Fruit fly (Drosophila melanogaster) whole organism, embryonic: ENCODE measurements around the gene pot.
A peak's percentile ranks its signal among the peaks of the same experiment; 100 is the strongest.

Experiments
- Abd-B ChIP-seq: fragments of 200-800 bp; sonication (Bioruptor generic); optimal IDR thresholded peaks from 2 replicates; lab custom pipeline; 2018; ENCODE audit warnings: missing biosample characterization, mild to moderate bottlenecking, missing genetic modification characterization, moderate library complexity
- Awh ChIP-seq: fragments of 200-800 bp; sonication (Bioruptor generic); IDR thresholded peaks from 2 replicates; pipeline ENCODE4, ENCODE4 v1.3.6; 2022; ENCODE audit warnings: missing biosample characterization, missing genetic modification characterization
- CG10366 ChIP-seq: fragments of 200-800 bp; sonication (Bioruptor generic); IDR thresholded peaks from 2 replicates; pipeline ENCODE4 v1.3.6; 2022; ENCODE audit warnings: missing biosample characterization, missing genetic modification characterization
- CG10565 ChIP-seq: fragments of 200-800 bp; sonication (Bioruptor generic); optimal IDR thresholded peaks from 3 replicates; lab custom pipeline; 2016; ENCODE audit warnings: missing biosample characterization, mild to moderate bottlenecking, missing genetic modification characterization
- CG11456 ChIP-seq: fragments of 200-800 bp; sonication (Bioruptor generic); IDR thresholded peaks from 3 replicates; pipeline ENCODE4 v1.3.6; 2022; ENCODE audit warnings: missing biosample characterization, missing genetic modification characterization
- CG11504 ChIP-seq: fragments of 200-800 bp; sonication (Bioruptor generic); optimal IDR thresholded peaks from 3 replicates; lab custom pipeline; 2019; ENCODE audit warnings: missing biosample characterization, mild to moderate bottlenecking, missing genetic modification characterization, moderate library complexity
- CG11723 ChIP-seq: fragments of 200-800 bp; sonication (Bioruptor generic); optimal IDR thresholded peaks from 2 replicates; lab custom pipeline; 2017; ENCODE audit warnings: missing biosample characterization, mild to moderate bottlenecking, missing genetic modification characterization
- CG12744 ChIP-seq: fragments of 200-800 bp; sonication (Bioruptor generic); optimal IDR thresholded peaks from 2 replicates; lab custom pipeline; 2016; ENCODE audit warnings: missing biosample characterization, missing genetic modification characterization
- CG13424 ChIP-seq: fragments of 200-800 bp; sonication (Bioruptor generic); optimal IDR thresholded peaks from 2 replicates; lab custom pipeline; 2019; ENCODE audit warnings: missing biosample characterization, mild to moderate bottlenecking, missing genetic modification characterization, moderate library complexity
- CG14965 ChIP-seq: fragments of 200-800 bp; sonication (Bioruptor generic); optimal IDR thresholded peaks from 2 replicates; lab custom pipeline; 2016; ENCODE audit warnings: missing biosample characterization, missing genetic modification characterization, borderline replicate concordance
- CG1647 ChIP-seq: fragments of 200-800 bp; sonication (Bioruptor generic); optimal IDR thresholded peaks from 3 replicates; lab custom pipeline; 2016; ENCODE audit warnings: missing biosample characterization, missing genetic modification characterization
- CG16779 ChIP-seq: fragments of 200-800 bp; sonication (Bioruptor generic); IDR thresholded peaks from 2 replicates; pipeline ENCODE4 v1.3.6; 2022; ENCODE audit warnings: missing biosample characterization, missing genetic modification characterization
- CG17359 ChIP-seq: fragments of 200-800 bp; sonication (Bioruptor generic); optimal IDR thresholded peaks from 3 replicates; lab custom pipeline; 2018; ENCODE audit warnings: missing biosample characterization, mild to moderate bottlenecking, missing genetic modification characterization, moderate library complexity
- CG17802 ChIP-seq: fragments of 200-800 bp; sonication (Bioruptor generic); optimal IDR thresholded peaks from 2 replicates; lab custom pipeline; 2018; ENCODE audit warnings: missing biosample characterization, mild to moderate bottlenecking, missing genetic modification characterization, moderate library complexity
- CG1792 ChIP-seq: fragments of 200-800 bp; sonication (Bioruptor generic); optimal IDR thresholded peaks from 2 replicates; lab custom pipeline; 2016; ENCODE audit warnings: missing biosample characterization, missing genetic modification characterization
- CG18764 ChIP-seq: fragments of 200-800 bp; sonication (Bioruptor generic); optimal IDR thresholded peaks from 3 replicates; lab custom pipeline; 2016; ENCODE audit warnings: missing biosample characterization, missing genetic modification characterization
- CG34422 ChIP-seq: fragments of 200-800 bp; sonication (Bioruptor generic); IDR thresholded peaks from 3 replicates; pipeline ENCODE4 v1.3.6; 2022; ENCODE audit warnings: missing biosample characterization, missing genetic modification characterization
- CG42726 ChIP-seq: fragments of 200-800 bp; sonication (Bioruptor generic); IDR thresholded peaks from 2 replicates; pipeline ENCODE4 v1.3.6; 2022; ENCODE audit warnings: missing biosample characterization, missing genetic modification characterization; ENCODE audit not compliant: partially characterized antibody
- CG43689 ChIP-seq: fragments of 200-800 bp; sonication (Bioruptor generic); IDR thresholded peaks from 2 replicates; pipeline ENCODE4 v1.3.6; 2022; ENCODE audit warnings: missing biosample characterization, missing genetic modification characterization
- CG6654 ChIP-seq: fragments of 200-800 bp; sonication (Bioruptor generic); optimal IDR thresholded peaks from 2 replicates; lab custom pipeline; 2017; ENCODE audit warnings: missing biosample characterization, mild to moderate bottlenecking, missing genetic modification characterization
- CG6791 ChIP-seq: fragments of 200-800 bp; sonication (Bioruptor generic); IDR thresholded peaks from 3 replicates; pipeline ENCODE4 v1.3.6; 2022; ENCODE audit warnings: missing biosample characterization, missing genetic modification characterization; ENCODE audit not compliant: partially characterized antibody
- CG7372 ChIP-seq: fragments of 200-800 bp; sonication (Bioruptor generic); IDR thresholded peaks from 2 replicates; pipeline ENCODE4 v1.3.6; 2022; ENCODE audit warnings: missing biosample characterization, missing genetic modification characterization
- CG7745 ChIP-seq: fragments of 200-800 bp; sonication (Bioruptor generic); optimal IDR thresholded peaks from 2 replicates; lab custom pipeline; 2018; ENCODE audit warnings: missing biosample characterization, mild to moderate bottlenecking, missing genetic modification characterization, moderate library complexity
- CG9215 ChIP-seq: fragments of 200-800 bp; sonication (Bioruptor generic); IDR thresholded peaks from 2 replicates; pipeline ENCODE4 v1.3.6; 2022; ENCODE audit warnings: missing biosample characterization, missing genetic modification characterization
- CHES-1-like ChIP-seq: fragments of 200-800 bp; sonication (Bioruptor generic); optimal IDR thresholded peaks from 2 replicates; lab custom pipeline; 2016; ENCODE audit warnings: missing biosample characterization, missing genetic modification characterization
- Doc2 ChIP-seq: fragments of 200-800 bp; sonication (Bioruptor generic); IDR thresholded peaks from 2 replicates; pipeline ENCODE4 v1.3.6; 2022; ENCODE audit warnings: missing biosample characterization, missing genetic modification characterization
- Doc3 ChIP-seq: fragments of 200-800 bp; sonication (Bioruptor generic); IDR thresholded peaks from 3 replicates; pipeline ENCODE4 v1.3.6; 2022; ENCODE audit warnings: missing biosample characterization, missing genetic modification characterization; ENCODE audit not compliant: partially characterized antibody
- Elba2 ChIP-seq: fragments of 200-800 bp; sonication (Bioruptor generic); optimal IDR thresholded peaks from 3 replicates; lab custom pipeline; 2016; ENCODE audit warnings: missing biosample characterization, missing genetic modification characterization
- HLH4C ChIP-seq: fragments of 200-800 bp; sonication (Bioruptor generic); IDR thresholded peaks from 3 replicates; pipeline ENCODE4 v1.3.6; 2022; ENCODE audit warnings: missing biosample characterization, missing genetic modification characterization; ENCODE audit not compliant: partially characterized antibody
- Kr ChIP-seq: fragments of 200-800 bp; sonication (Bioruptor generic); optimal IDR thresholded peaks from 2 replicates; lab custom pipeline; 2017; ENCODE audit warnings: missing biosample characterization, mild to moderate bottlenecking, missing genetic modification characterization
- NC2α ChIP-seq: fragments of 200-800 bp; sonication (Bioruptor generic); optimal IDR thresholded peaks from 2 replicates; lab custom pipeline; 2016; ENCODE audit warnings: missing biosample characterization, missing genetic modification characterization
- Oaz ChIP-seq: fragments of 200-800 bp; sonication (Bioruptor generic); IDR thresholded peaks from 2 replicates; pipeline ENCODE4 v1.3.6; 2022; ENCODE audit warnings: missing biosample characterization, missing genetic modification characterization
- Ptx1 ChIP-seq: fragments of 200-800 bp; sonication (Bioruptor generic); IDR thresholded peaks from 2 replicates; pipeline ENCODE4 v1.3.6; 2022; ENCODE audit warnings: missing biosample characterization, missing genetic modification characterization
- Side ChIP-seq: fragments of 200-800 bp; sonication (Bioruptor generic); optimal IDR thresholded peaks from 2 replicates; lab custom pipeline; 2016; ENCODE audit warnings: missing biosample characterization, missing genetic modification characterization
- Six4 ChIP-seq: fragments of 200-800 bp; sonication (Bioruptor generic); optimal IDR thresholded peaks from 2 replicates; lab custom pipeline; 2016; ENCODE audit warnings: missing biosample characterization, missing genetic modification characterization
- Spps ChIP-seq: fragments of 200-800 bp; sonication (Bioruptor generic); optimal IDR thresholded peaks from 2 replicates; lab custom pipeline; 2018; ENCODE audit warnings: missing biosample characterization, mild to moderate bottlenecking, missing genetic modification characterization
- abd-A ChIP-seq: fragments of 200-800 bp; sonication (Bioruptor generic); optimal IDR thresholded peaks from 3 replicates; lab custom pipeline; 2019; ENCODE audit warnings: missing biosample characterization, mild to moderate bottlenecking, missing genetic modification characterization, moderate library complexity
- bcd ChIP-seq: fragments of 200-800 bp; sonication (Bioruptor generic); optimal IDR thresholded peaks from 2 replicates; lab custom pipeline; 2017; ENCODE audit warnings: missing biosample characterization, mild to moderate bottlenecking, missing genetic modification characterization
- chif ChIP-seq, 2 experiments: fragments of 200-800 bp; sonication (Bioruptor generic); optimal IDR thresholded peaks; 3 replicates each; lab custom pipeline; 2016; ENCODE audit warnings: missing biosample characterization in 2 of 2, missing genetic modification characterization in 2 of 2
- chinmo ChIP-seq: fragments of 200-800 bp; sonication (Bioruptor generic); IDR thresholded peaks from 4 replicates; pipeline ENCODE4 v1.3.6; 2022; ENCODE audit warnings: missing biosample characterization, missing genetic modification characterization; ENCODE audit not compliant: partially characterized antibody
- ci ChIP-seq: fragments of 200-800 bp; sonication (Bioruptor generic); IDR thresholded peaks from 3 replicates; pipeline ENCODE4 v1.3.6; 2022; ENCODE audit warnings: missing biosample characterization, missing genetic modification characterization
- crc ChIP-seq: fragments of 200-800 bp; sonication (Bioruptor generic); optimal IDR thresholded peaks from 2 replicates; lab custom pipeline; 2016; ENCODE audit warnings: missing biosample characterization, missing genetic modification characterization
- dysf ChIP-seq: fragments of 200-800 bp; sonication (Bioruptor generic); IDR thresholded peaks from 3 replicates; pipeline ENCODE4 v1.3.6; 2022; ENCODE audit warnings: missing biosample characterization, missing genetic modification characterization
- emc ChIP-seq: fragments of 200-800 bp; sonication (Bioruptor generic); optimal IDR thresholded peaks from 2 replicates; lab custom pipeline; 2016; ENCODE audit warnings: missing biosample characterization, missing genetic modification characterization
- gcm2 ChIP-seq: fragments of 200-800 bp; sonication (Bioruptor generic); optimal IDR thresholded peaks from 2 replicates; lab custom pipeline; 2016; ENCODE audit warnings: missing biosample characterization, missing genetic modification characterization
- inv ChIP-seq: fragments of 200-800 bp; sonication (Bioruptor generic); IDR thresholded peaks from 2 replicates; pipeline ENCODE4 v1.3.6; 2022; ENCODE audit warnings: missing biosample characterization, missing genetic modification characterization; ENCODE audit not compliant: partially characterized antibody
- klu ChIP-seq: fragments of 200-800 bp; sonication (Bioruptor generic); IDR thresholded peaks from 2 replicates; pipeline ENCODE4 v1.3.6; 2022; ENCODE audit warnings: missing biosample characterization, missing genetic modification characterization
- org-1 ChIP-seq: fragments of 200-800 bp; sonication (Bioruptor generic); optimal IDR thresholded peaks from 2 replicates; lab custom pipeline; 2017; ENCODE audit warnings: missing biosample characterization, missing genetic modification characterization
- row ChIP-seq: fragments of 200-800 bp; sonication (Bioruptor generic); IDR thresholded peaks from 3 replicates; pipeline ENCODE4 v1.3.6; 2022; ENCODE audit warnings: missing biosample characterization, missing genetic modification characterization
- slp2 ChIP-seq: fragments of 200-800 bp; sonication (Bioruptor generic); optimal IDR thresholded peaks from 2 replicates; lab custom pipeline; 2016; ENCODE audit warnings: missing biosample characterization, missing genetic modification characterization
- vvl ChIP-seq: fragments of 200-800 bp; sonication (Bioruptor generic); IDR thresholded peaks from 2 replicates; pipeline ENCODE4 v1.3.6; 2022; ENCODE audit warnings: missing biosample characterization, missing genetic modification characterization

Gene pot

dm6 chrX:11920959-11921358, 3.9 kb upstream of the pot start (continued):
- TF ChIP-seq HLH4C (GFP tag; lab: Robert Waterston, UW) (no peak), bcd (GFP tag; lab: Kevin White, UChicago) (peak; percentile 89), CG6791 (GFP tag; lab: Robert Waterston, UW) (no peak), CG17802 (tag; lab: Kevin White, UChicago) (peak; percentile 57), Elba2 (GFP tag; lab: Kevin White, UChicago) (no peak), Kr (no peak), Doc3 (GFP tag; lab: Robert Waterston, UW) (no peak), CG18764 (GFP tag; lab: Kevin White, UChicago) (peak; percentile 74), gcm2 (GFP tag; lab: Kevin White, UChicago) (no peak), CG42726 (GFP tag; lab: Robert Waterston, UW) (no peak), NC2α (GFP tag; lab: Kevin White, UChicago) (peak; percentile 32), CG7745 (no peak), chinmo (GFP tag; lab: Robert Waterston, UW) (no peak), row (peak; percentile 92), Awh (GFP tag; lab: Robert Waterston, UW) (peak; percentile 83), emc (no peak), CG10366 (GFP tag; lab: Robert Waterston, UW) (peak; percentile 72), Doc2 (GFP tag; lab: Robert Waterston, UW) (no peak; the same call in 1 of the 2 replicates), CG7372 (GFP tag; lab: Robert Waterston, UW) (peak; percentile 88), CG1647 (peak; percentile 41), CG34422 (GFP tag; lab: Robert Waterston, UW) (peak; percentile 87), CG11504 (tag; lab: Kevin White, UChicago) (peak; percentile 94), dysf (peak; percentile 95), CG13424 (peak; percentile 95), CG14965 (GFP tag; lab: Kevin White, UChicago) (no peak), Ptx1 (GFP tag; lab: Robert Waterston, UW) (peak; percentile 94), CG43689 (GFP tag; lab: Robert Waterston, UW) (0 out of 2 replicates have a peak, but pooled peaks have one; percentile 40), CG11723 (GFP tag; lab: Kevin White, UChicago) (peak; percentile 77), klu (GFP tag; lab: Robert Waterston, UW) (peak; percentile 81), chif (GFP tag; optimal IDR thresholded peaks at IDR 0.05; lab: Kevin White, UChicago) (peak; percentile 58 to 71), Abd-B (GFP tag; lab: Kevin White, UChicago) (peak; percentile 90), abd-A (tag; lab: Kevin White, UChicago) (peak; percentile 74), inv (no peak), CG6654 (GFP tag; lab: Kevin White, UChicago) (peak; percentile 63), Side (GFP tag; lab: Kevin White, UChicago) (peak; percentile 62), crc (peak; percentile 63), CG12744 (GFP tag; lab: Kevin White, UChicago) (peak; percentile 62), vvl (GFP tag; lab: Robert Waterston, UW) (peak; percentile 91), CG16779 (GFP tag; lab: Robert Waterston, UW) (0 out of 2 replicates have a peak, but pooled peaks have one; percentile 40), CG10565 (GFP tag; lab: Kevin White, UChicago) (peak; percentile 15), Spps (tag; lab: Kevin White, UChicago) (peak; percentile 84), org-1 (peak; percentile 84), CG11456 (GFP tag; lab: Robert Waterston, UW) (peak; percentile 86), Oaz (GFP tag; lab: Robert Waterston, UW) (peak; percentile 60), CG9215 (GFP tag; lab: Robert Waterston, UW) (peak; percentile 86), CG1792 (GFP tag; lab: Kevin White, UChicago) (peak; percentile 20), CHES-1-like (peak; percentile 61), Six4 (GFP tag; lab: Kevin White, UChicago) (peak; percentile 81), ci (GFP tag; lab: Robert Waterston, UW) (peak; percentile 90), slp2 (GFP tag; lab: Kevin White, UChicago) (peak; percentile 69), CG17359 (tag; lab: Kevin White, UChicago) (peak; percentile 93)
